Worm (Caenorhabditis elegans): Measurements from ENCODE around the gene elpc-4.

Gene elpc-4

ce11 chrIV:8032135-8032915, 15.5 kb downstream of the elpc-4 start:
- TF ChIP-seq flt-1 (GFP tag; IDR thresholded peaks at IDR 0.05) (no peak), hnd-1 (tag; optimal IDR thresholded peaks at IDR 0.05) (no peak), hmbx-1 (tag; optimal IDR thresholded peaks at IDR 0.05) (no peak)

ce11 chrIV:8034182-8034581, 17.4 kb downstream of the elpc-4 start:
- TF ChIP-seq ceh-13 (GFP tag; optimal IDR thresholded peaks at IDR 0.05) (no peak), F13C5.2 (tag; optimal IDR thresholded peaks at IDR 0.05) (no peak), flt-1 (GFP tag; IDR thresholded peaks at IDR 0.05) (no peak), pes-1 (GFP tag; IDR thresholded peaks at IDR 0.05) (no peak), tra-4 (tag; optimal IDR thresholded peaks at IDR 0.05) (no peak), sea-1 (GFP tag; conservative IDR thresholded peaks at IDR 0.05) (no peak), ceh-36 (tag; optimal IDR thresholded peaks at IDR 0.05) (no peak), tbx-11 (GFP tag; IDR thresholded peaks at IDR 0.05) (no peak), hmg-4 (GFP tag; optimal IDR thresholded peaks at IDR 0.05) (no peak), ama-1 (optimal IDR thresholded peaks at IDR 0.05) (no peak), tbx-37 (GFP tag; conservative IDR thresholded peaks at IDR 0.05) (no peak), hnd-1 (tag; optimal IDR thresholded peaks at IDR 0.05) (no peak)

ce11 chrIV:8036492-8036891, 19.7 kb downstream of the elpc-4 start:
- no peak for TF ChIP-seq tra-4 (tag; optimal IDR thresholded peaks at IDR 0.05)
- no peak for TF ChIP-seq ceh-13 (GFP tag; optimal IDR thresholded peaks at IDR 0.05)
- no peak for TF ChIP-seq ama-1 (optimal IDR thresholded peaks at IDR 0.05)
- TF ChIP-seq ets-7 (tag; optimal IDR thresholded peaks at IDR 0.05) = no peak
- no peak for TF ChIP-seq hnd-1 (tag; optimal IDR thresholded peaks at IDR 0.05)
- no peak for TF ChIP-seq F13C5.2 (tag; optimal IDR thresholded peaks at IDR 0.05)

- TF ChIP-seq tbx-37 (GFP tag; conservative IDR thresholded peaks at IDR 0.05) = no peak
- no peak for TF ChIP-seq B0310.2 (tag; optimal IDR thresholded peaks at IDR 0.05)
- no peak for TF ChIP-seq ama-1 (optimal IDR thresholded peaks at IDR 0.05)
- no peak for TF ChIP-seq flt-1 (GFP tag; IDR thresholded peaks at IDR 0.05)
- no peak for TF ChIP-seq hmbx-1 (tag; optimal IDR thresholded peaks at IDR 0.05)
- no peak for TF ChIP-seq hnd-1 (tag; optimal IDR thresholded peaks at IDR 0.05)
- no peak for TF ChIP-seq tbx-11 (GFP tag; IDR thresholded peaks at IDR 0.05)
- no peak for TF ChIP-seq tra-4 (tag; optimal IDR thresholded peaks at IDR 0.05)
- no peak for TF ChIP-seq sea-1 (GFP tag; conservative IDR thresholded peaks at IDR 0.05)
- no peak for TF ChIP-seq scrt-1 (GFP tag; IDR thresholded peaks at IDR 0.05)
- no peak for TF ChIP-seq hmg-4 (GFP tag; optimal IDR thresholded peaks at IDR 0.05)
- TF ChIP-seq pes-1 (GFP tag; IDR thresholded peaks at IDR 0.05) = no peak
- TF ChIP-seq aly-1 (tag; optimal IDR thresholded peaks at IDR 0.05) = no peak
- no peak for TF ChIP-seq ets-7 (tag; optimal IDR thresholded peaks at IDR 0.05)
- no peak for TF ChIP-seq ceh-13 (GFP tag; optimal IDR thresholded peaks at IDR 0.05)
Observed at ce11 chrIV:8040610-8041317, 24.0 kb downstream of the elpc-4 start.

- TF ChIP-seq hmg-4 (GFP tag; optimal IDR thresholded peaks at IDR 0.05) (no peak), pes-1 (GFP tag; IDR thresholded peaks at IDR 0.05) (no peak), hnd-1 (tag; optimal IDR thresholded peaks at IDR 0.05) (no peak), ets-7 (tag; optimal IDR thresholded peaks at IDR 0.05) (no peak), tbx-11 (GFP tag; IDR thresholded peaks at IDR 0.05) (no peak), F13C5.2 (tag; optimal IDR thresholded peaks at IDR 0.05) (no peak), scrt-1 (GFP tag; IDR thresholded peaks at IDR 0.05) (no peak), sea-1 (GFP tag; conservative IDR thresholded peaks at IDR 0.05) (no peak), aly-1 (tag; optimal IDR thresholded peaks at IDR 0.05) (no peak), tra-4 (tag; optimal IDR thresholded peaks at IDR 0.05) (no peak), ceh-13 (GFP tag; optimal IDR thresholded peaks at IDR 0.05) (no peak), flt-1 (GFP tag; IDR thresholded peaks at IDR 0.05) (no peak)
Observed at ce11 chrIV:8042005-8042404, 25.2 kb downstream of the elpc-4 start.

ce11 chrIV:8042897-8043296, 26.1 kb downstream of the elpc-4 start:
- TF ChIP-seq aly-1 (tag; optimal IDR thresholded peaks at IDR 0.05) (no peak), scrt-1 (GFP tag; IDR thresholded peaks at IDR 0.05) (no peak), ama-1 (optimal IDR thresholded peaks at IDR 0.05) (no peak), tra-4 (tag; optimal IDR thresholded peaks at IDR 0.05) (no peak), tbx-11 (GFP tag; IDR thresholded peaks at IDR 0.05) (no peak), hnd-1 (tag; optimal IDR thresholded peaks at IDR 0.05) (no peak), F13C5.2 (tag; optimal IDR thresholded peaks at IDR 0.05) (no peak), ets-7 (tag; optimal IDR thresholded peaks at IDR 0.05) (no peak), ceh-36 (tag; optimal IDR thresholded peaks at IDR 0.05) (no peak), hmbx-1 (tag; optimal IDR thresholded peaks at IDR 0.05) (no peak), B0310.2 (tag; optimal IDR thresholded peaks at IDR 0.05) (no peak), pes-1 (GFP tag; IDR thresholded peaks at IDR 0.05) (no peak), ceh-13 (GFP tag; optimal IDR thresholded peaks at IDR 0.05) (no peak), hmg-4 (GFP tag; optimal IDR thresholded peaks at IDR 0.05) (no peak), sea-1 (GFP tag; conservative IDR thresholded peaks at IDR 0.05) (no peak), flt-1 (GFP tag; IDR thresholded peaks at IDR 0.05) (no peak), tbx-37 (GFP tag; conservative IDR thresholded peaks at IDR 0.05) (no peak)

- TF ChIP-seq pes-1 (GFP tag; IDR thresholded peaks at IDR 0.05) (no peak), ceh-13 (GFP tag; optimal IDR thresholded peaks at IDR 0.05) (no peak), ceh-36 (tag; optimal IDR thresholded peaks at IDR 0.05) (no peak), tbx-37 (GFP tag; conservative IDR thresholded peaks at IDR 0.05) (no peak), flt-1 (GFP tag; IDR thresholded peaks at IDR 0.05) (no peak), aly-1 (tag; optimal IDR thresholded peaks at IDR 0.05) (no peak), ets-7 (tag; optimal IDR thresholded peaks at IDR 0.05) (no peak), tbx-11 (GFP tag; IDR thresholded peaks at IDR 0.05) (no peak), hnd-1 (tag; optimal IDR thresholded peaks at IDR 0.05) (no peak), tra-4 (tag; optimal IDR thresholded peaks at IDR 0.05) (no peak), ama-1 (optimal IDR thresholded peaks at IDR 0.05) (no peak), B0310.2 (tag; optimal IDR thresholded peaks at IDR 0.05) (no peak), F13C5.2 (tag; optimal IDR thresholded peaks at IDR 0.05) (no peak), hmbx-1 (tag; optimal IDR thresholded peaks at IDR 0.05) (no peak), sea-1 (GFP tag; conservative IDR thresholded peaks at IDR 0.05) (no peak), hmg-4 (GFP tag; optimal IDR thresholded peaks at IDR 0.05) (no peak)
Observed at ce11 chrIV:8043722-8044121, 26.9 kb downstream of the elpc-4 start.
